Fruit fly (Drosophila melanogaster) whole organism, adult: Measurements from ENCODE around the gene Trim9.

ENCODE experiments used
- CG11617 ChIP-seq: fragments of 200-800 bp; sonication (Bioruptor generic); optimal IDR thresholded peaks from 2 replicates; lab custom pipeline; 2017; ENCODE audit warnings: mild to moderate bottlenecking, missing biosample characterization, missing genetic modification reagents, missing genetic modification characterization
- CG12768 ChIP-seq: fragments of 200-800 bp; sonication (Bioruptor generic); optimal IDR thresholded peaks from 2 replicates; lab custom pipeline; 2017; ENCODE audit warnings: missing biosample characterization, missing genetic modification characterization, mild to moderate bottlenecking, moderate library complexity, missing genetic modification reagents
- CG14711 ChIP-seq: fragments of 200-800 bp; sonication (Bioruptor generic); optimal IDR thresholded peaks from 2 replicates; lab custom pipeline; 2018; ENCODE audit warnings: missing biosample characterization, mild to moderate bottlenecking, missing genetic modification characterization, moderate library complexity
- CG1620 ChIP-seq: fragments of 200-800 bp; sonication (Bioruptor generic); optimal IDR thresholded peaks from 2 replicates; lab custom pipeline; 2016; ENCODE audit warnings: missing biosample characterization, missing genetic modification characterization
- CG33017 ChIP-seq: fragments of 200-800 bp; sonication (Bioruptor generic); optimal IDR thresholded peaks from 2 replicates; lab custom pipeline; 2018; ENCODE audit warnings: missing biosample characterization, mild to moderate bottlenecking, missing genetic modification characterization, moderate library complexity
- CG5204 ChIP-seq: fragments of 200-800 bp; sonication (Bioruptor generic); optimal IDR thresholded peaks from 2 replicates; lab custom pipeline; 2016; ENCODE audit warnings: missing biosample characterization, missing genetic modification characterization
- CG7045 ChIP-seq: fragments of 200-800 bp; sonication (Bioruptor generic); optimal IDR thresholded peaks from 2 replicates; lab custom pipeline; 2017; ENCODE audit warnings: missing biosample characterization, mild to moderate bottlenecking, missing genetic modification characterization
- CG7101 ChIP-seq: fragments of 200-800 bp; sonication (Bioruptor generic); optimal IDR thresholded peaks from 2 replicates; lab custom pipeline; 2018; ENCODE audit warnings: missing biosample characterization, mild to moderate bottlenecking, missing genetic modification characterization, moderate library complexity
- Clk ChIP-seq: fragments of 200-800 bp; sonication (Bioruptor generic); optimal IDR thresholded peaks from 2 replicates; lab custom pipeline; 2017; ENCODE audit warnings: missing biosample characterization, missing genetic modification characterization
- Crg-1 ChIP-seq: fragments of 200-800 bp; sonication (Bioruptor generic); optimal IDR thresholded peaks from 2 replicates; lab custom pipeline; 2016; ENCODE audit warnings: missing biosample characterization, missing genetic modification characterization
- Hr96 ChIP-seq: fragments of 200-800 bp; sonication (Bioruptor generic); optimal IDR thresholded peaks from 2 replicates; lab custom pipeline; 2016; ENCODE audit warnings: missing biosample characterization, missing genetic modification characterization
- Mnt ChIP-seq: fragments of 200-800 bp; sonication (Bioruptor generic); optimal IDR thresholded peaks from 2 replicates; lab custom pipeline; 2016; ENCODE audit warnings: missing biosample characterization, mild to moderate bottlenecking, missing genetic modification characterization
- bab1 ChIP-seq: fragments of 200-800 bp; sonication (Bioruptor generic); optimal IDR thresholded peaks from 3 replicates; lab custom pipeline; 2019; ENCODE audit warnings: missing biosample characterization, mild to moderate bottlenecking, missing genetic modification characterization, moderate library complexity
- cic ChIP-seq: fragments of 200-800 bp; sonication (Bioruptor generic); optimal IDR thresholded peaks from 2 replicates; lab custom pipeline; 2017; ENCODE audit warnings: missing biosample characterization, mild to moderate bottlenecking, missing genetic modification characterization, moderate library complexity
- cnc ChIP-seq, 2 experiments: fragments of >200 bp; optimal IDR thresholded peaks; 2 replicates each; lab custom pipeline; 2017
- kay ChIP-seq: fragments of 200-800 bp; sonication (Bioruptor generic); peaks from one replicate; lab custom pipeline; 2016; ENCODE audit warnings: missing biosample characterization, missing genetic modification characterization, borderline replicate concordance
- ovo ChIP-seq: fragments of 200-800 bp; sonication (Bioruptor generic); optimal IDR thresholded peaks from 2 replicates; lab custom pipeline; 2016; ENCODE audit warnings: missing biosample characterization, missing genetic modification characterization
- pad ChIP-seq: fragments of 200-800 bp; sonication (Bioruptor generic); optimal IDR thresholded peaks from 3 replicates; lab custom pipeline; 2017; ENCODE audit warnings: missing biosample characterization, missing genetic modification characterization, mild to moderate bottlenecking, moderate library complexity, missing genetic modification reagents
- tj ChIP-seq: fragments of 200-800 bp; sonication (Bioruptor generic); optimal IDR thresholded peaks from 3 replicates; lab custom pipeline; 2017; ENCODE audit warnings: missing biosample characterization, mild to moderate bottlenecking, missing genetic modification characterization, moderate library complexity
- toe ChIP-seq: fragments of 200-800 bp; sonication (Bioruptor generic); optimal IDR thresholded peaks from 2 replicates; lab custom pipeline; 2016; ENCODE audit warnings: missing biosample characterization, missing genetic modification characterization

The Trim9 gene

DNA sequence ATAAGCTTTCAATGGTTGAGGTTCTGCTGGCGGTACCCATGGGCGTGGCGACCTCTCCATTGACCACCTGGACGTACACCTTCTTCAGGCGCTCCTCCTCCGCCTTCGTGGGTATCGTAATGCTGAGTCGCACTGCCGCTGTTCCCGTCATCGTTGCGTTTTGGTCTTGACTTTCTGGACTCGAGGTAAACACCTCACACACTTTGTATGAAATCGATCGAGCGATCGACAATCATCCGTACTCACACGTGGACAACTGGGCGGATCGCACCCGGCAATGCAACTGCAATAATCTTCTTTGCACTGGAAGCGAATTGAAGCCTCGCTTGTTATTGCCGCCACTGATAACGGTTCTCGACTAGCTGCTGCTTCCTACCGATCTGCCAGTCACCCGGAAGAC, 34.6 kb upstream of the Trim9 start, which contains the start of gene CG7384:
Gene CG7384 (minus strand): TSS at position 366 of the 400 bp plus-strand sequence.
- TF ChIP-seq pad (GFP tag; lab: Kevin White, UChicago) (no peak), CG7101 (tag; lab: Kevin White, UChicago) (no peak), ovo (GFP tag; lab: Kevin White, UChicago) (peak; percentile 38), CG33017 (no peak), tj (GFP tag; lab: Kevin White, UChicago) (no peak), Mnt (GFP tag; lab: Kevin White, UChicago) (peak; percentile 85), toe (no peak), Crg-1 (GFP tag; lab: Kevin White, UChicago) (no peak), CG7045 (GFP tag; lab: Kevin White, UChicago) (no peak), CG11617 (no peak), cic (GFP tag; lab: Kevin White, UChicago) (no peak), CG14711 (tag; lab: Kevin White, UChicago) (no peak), cnc (optimal IDR thresholded peaks at IDR 0.05; lab: Kevin White, UChicago) (no peak), kay (GFP tag; lab: Kevin White, UChicago) (no peak)

DNA sequence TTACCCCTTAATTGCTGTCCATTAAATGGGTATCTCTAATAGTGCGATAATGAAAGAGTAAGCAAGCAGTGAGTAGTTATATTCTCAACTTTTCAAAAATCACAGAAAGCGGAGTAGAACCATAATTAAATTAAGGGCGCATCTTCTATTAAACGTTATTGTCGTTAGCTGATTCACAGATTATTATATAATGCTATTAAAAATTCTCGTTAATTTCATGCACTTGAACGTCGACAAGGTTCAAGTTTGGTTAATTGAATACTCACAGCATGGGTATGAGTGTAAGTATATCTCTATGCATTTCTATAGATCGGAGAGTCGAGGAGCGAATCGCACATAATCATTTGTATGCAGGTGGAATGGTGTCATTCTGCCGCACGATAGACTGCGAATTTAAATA, 33.8 kb upstream of the Trim9 start:
- TF ChIP-seq ovo (GFP tag; lab: Kevin White, UChicago) (no peak), CG7045 (GFP tag; lab: Kevin White, UChicago) (no peak), CG5204 (GFP tag; lab: Kevin White, UChicago) (no peak), Crg-1 (GFP tag; lab: Kevin White, UChicago) (no peak), kay (GFP tag; lab: Kevin White, UChicago) (peak; percentile 88)

- TF ChIP-seq CG7101 (tag; lab: Kevin White, UChicago): no peak
- peak; percentile 22 for TF ChIP-seq cic (GFP tag; lab: Kevin White, UChicago)
- no peak for TF ChIP-seq CG1620
- no peak for TF ChIP-seq CG14711 (tag; lab: Kevin White, UChicago)
- no peak for TF ChIP-seq CG11617
- TF ChIP-seq Mnt (GFP tag; lab: Kevin White, UChicago): no peak
- no peak for TF ChIP-seq toe
- no peak for TF ChIP-seq kay (GFP tag; lab: Kevin White, UChicago)
- no peak for TF ChIP-seq Crg-1 (GFP tag; lab: Kevin White, UChicago)
- peak; percentile 66 for TF ChIP-seq tj (GFP tag; lab: Kevin White, UChicago)
- TF ChIP-seq CG33017: no peak
- no peak for TF ChIP-seq CG7045 (GFP tag; lab: Kevin White, UChicago)
- no peak for TF ChIP-seq ovo (GFP tag; lab: Kevin White, UChicago)
- peak in 1 of 2 experiments; percentile 80 for TF ChIP-seq cnc (optimal IDR thresholded peaks at IDR 0.05; lab: Kevin White, UChicago)
- no peak for TF ChIP-seq pad (GFP tag; lab: Kevin White, UChicago)
- TF ChIP-seq bab1: no peak
- no peak for TF ChIP-seq CG5204 (GFP tag; lab: Kevin White, UChicago)
- TF ChIP-seq Hr96 (GFP tag; lab: Kevin White, UChicago): no peak
- TF ChIP-seq Clk (GFP tag; lab: Kevin White, UChicago): no peak
- peak; percentile 17 for TF ChIP-seq CG12768 (GFP tag; lab: Kevin White, UChicago)
Observed at dm6 chr2L:10513837-10514499, 30.7 kb upstream of the Trim9 start.

DNA sequence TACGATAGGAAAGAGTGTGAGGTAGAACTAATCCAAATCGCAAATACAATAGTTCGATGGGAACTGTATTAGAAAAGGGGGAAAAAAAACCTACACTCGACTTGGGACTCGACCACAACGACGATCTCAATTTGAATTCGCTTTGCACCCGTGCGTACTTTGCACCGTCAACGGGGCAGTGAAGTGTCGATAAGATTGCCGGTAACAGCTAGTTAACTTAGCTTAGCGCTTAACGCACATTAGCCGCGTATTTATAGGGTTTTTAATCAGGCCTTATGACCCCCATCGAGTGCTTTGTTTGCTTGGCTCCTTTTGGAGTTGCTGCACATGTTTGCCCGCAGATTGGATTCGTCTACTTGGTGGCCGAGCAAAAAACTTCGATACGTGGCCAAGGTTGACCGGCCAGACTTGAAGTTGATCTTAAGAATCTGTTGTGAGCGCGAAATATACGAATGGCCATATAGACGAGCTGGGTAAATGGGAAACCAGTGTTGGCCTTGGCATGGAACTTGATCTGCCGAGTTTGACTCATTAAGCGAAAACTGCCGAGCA, 30.0 kb upstream of the Trim9 start:
- TF ChIP-seq CG14711 (tag; lab: Kevin White, UChicago) (no peak), Hr96 (GFP tag; lab: Kevin White, UChicago) (peak; percentile 65), Crg-1 (GFP tag; lab: Kevin White, UChicago) (no peak), cic (GFP tag; lab: Kevin White, UChicago) (peak; percentile 34), toe (peak; percentile 54), tj (GFP tag; lab: Kevin White, UChicago) (no peak), CG1620 (no peak), kay (GFP tag; lab: Kevin White, UChicago) (no peak), cnc (optimal IDR thresholded peaks at IDR 0.05; lab: Kevin White, UChicago) (no peak), Clk (GFP tag; lab: Kevin White, UChicago) (no peak), CG7045 (GFP tag; lab: Kevin White, UChicago) (peak; percentile 0), CG5204 (GFP tag; lab: Kevin White, UChicago) (no peak), bab1 (no peak), CG11617 (no peak), ovo (GFP tag; lab: Kevin White, UChicago) (no peak), CG12768 (GFP tag; lab: Kevin White, UChicago) (peak; percentile 96), CG7101 (tag; lab: Kevin White, UChicago) (no peak), pad (GFP tag; lab: Kevin White, UChicago) (peak; percentile 18), Mnt (GFP tag; lab: Kevin White, UChicago) (peak; percentile 3), CG33017 (peak; percentile 49)

DNA sequence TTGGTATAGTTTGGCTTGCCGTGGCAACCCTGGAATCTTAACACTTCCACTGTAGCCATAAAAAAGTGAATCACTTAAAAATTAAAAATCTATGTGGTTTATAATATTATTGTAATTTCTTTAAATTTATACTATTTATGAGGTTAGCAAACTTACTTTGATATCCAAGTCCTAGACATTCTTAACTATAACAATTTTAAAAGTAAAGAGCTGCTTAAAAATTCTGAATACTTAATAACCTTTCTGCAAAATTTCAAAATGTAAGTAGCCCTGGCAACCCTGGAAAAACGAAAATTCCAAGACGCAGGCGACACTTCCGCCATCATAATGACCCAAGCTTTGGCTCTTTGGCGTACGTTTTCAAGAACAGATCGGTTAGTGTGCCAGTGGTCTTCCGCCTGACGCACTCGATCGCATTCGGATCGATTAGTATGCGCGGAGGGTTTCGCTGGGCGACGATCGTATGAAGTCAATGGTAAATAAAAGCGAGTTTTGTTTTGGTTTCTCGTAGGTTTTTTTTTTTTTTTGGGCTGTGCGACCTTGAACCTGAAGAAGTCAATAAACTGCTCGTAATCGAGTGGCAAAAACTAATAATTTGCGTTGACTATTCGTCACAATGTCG, 29.0 kb upstream of the Trim9 start:
- TF ChIP-seq pad (GFP tag; lab: Kevin White, UChicago) (no peak), CG14711 (tag; lab: Kevin White, UChicago) (peak; percentile 13), cic (GFP tag; lab: Kevin White, UChicago) (no peak), kay (GFP tag; lab: Kevin White, UChicago) (peak; percentile 90)
